Fruit fly (Drosophila melanogaster) whole organism, embryonic: ENCODE data around the gene CG31205.
A peak's percentile ranks its signal among the peaks of the same experiment; 100 is the strongest.

Source experiments
- Adf1 ChIP-seq: fragments of 200-800 bp; sonication (Bioruptor generic); IDR thresholded peaks from 2 replicates; pipeline ENCODE4 v1.3.6; 2022; ENCODE audit warnings: missing biosample characterization, missing genetic modification characterization
- CG11085 ChIP-seq: fragments of 200-800 bp; sonication (Bioruptor generic); IDR thresholded peaks from 2 replicates; pipeline ENCODE4 v1.3.6; 2022; ENCODE audit warnings: missing biosample characterization, missing genetic modification characterization
- CG11504 ChIP-seq: fragments of 200-800 bp; sonication (Bioruptor generic); optimal IDR thresholded peaks from 3 replicates; lab custom pipeline; 2019; ENCODE audit warnings: missing biosample characterization, mild to moderate bottlenecking, missing genetic modification characterization, moderate library complexity
- CG11695 ChIP-seq: fragments of 200-800 bp; sonication (Bioruptor generic); IDR thresholded peaks from 3 replicates; pipeline ENCODE4 v1.3.6; 2022; ENCODE audit warnings: missing biosample characterization, missing genetic modification characterization
- CG13624 ChIP-seq: fragments of 200-800 bp; sonication (Bioruptor generic); optimal IDR thresholded peaks from 2 replicates; lab custom pipeline; 2016; ENCODE audit warnings: missing biosample characterization, missing genetic modification characterization
- CG14860 ChIP-seq: fragments of 200-800 bp; sonication (Bioruptor generic); IDR thresholded peaks from 3 replicates; pipeline ENCODE4 v1.3.6; 2022; ENCODE audit warnings: missing biosample characterization, missing genetic modification characterization; ENCODE audit not compliant: partially characterized antibody
- CG17361 ChIP-seq: fragments of 200-800 bp; sonication (Bioruptor generic); IDR thresholded peaks from 3 replicates; pipeline ENCODE4 v1.3.6; 2022; ENCODE audit warnings: missing biosample characterization, missing genetic modification characterization
- CG2129 ChIP-seq: fragments of 200-800 bp; sonication (Bioruptor generic); IDR thresholded peaks from 2 replicates; pipeline ENCODE4 v1.3.6; 2022; ENCODE audit warnings: missing biosample characterization, missing genetic modification characterization; ENCODE audit not compliant: partially characterized antibody
- CG32772 ChIP-seq: fragments of 200-800 bp; sonication (Bioruptor generic); IDR thresholded peaks from 2 replicates; pipeline ENCODE4 v1.3.6; 2022; ENCODE audit warnings: missing biosample characterization, missing genetic modification characterization
- CG34422 ChIP-seq: fragments of 200-800 bp; sonication (Bioruptor generic); IDR thresholded peaks from 3 replicates; pipeline ENCODE4 v1.3.6; 2022; ENCODE audit warnings: missing biosample characterization, missing genetic modification characterization
- CG3726 ChIP-seq: fragments of 200-800 bp; sonication (Bioruptor generic); IDR thresholded peaks from 3 replicates; pipeline ENCODE4, ENCODE4 v1.3.6; 2022; ENCODE audit warnings: missing biosample characterization, missing genetic modification characterization
- CG8478 ChIP-seq: fragments of >200 bp; optimal IDR thresholded peaks from 2 replicates; lab custom pipeline; 2018
- CG9932 ChIP-seq: fragments of 200-800 bp; sonication (Bioruptor generic); IDR thresholded peaks from 2 replicates; pipeline ENCODE4 v1.3.6; 2022; ENCODE audit warnings: missing biosample characterization, missing genetic modification characterization
- Chrac-16 ChIP-seq: fragments of 200-800 bp; sonication (Bioruptor generic); optimal IDR thresholded peaks from 3 replicates; lab custom pipeline; 2016; ENCODE audit warnings: missing biosample characterization, missing genetic modification characterization
- Dfd ChIP-seq, 2 experiments: fragments of >200 bp; optimal IDR thresholded peaks; 2 replicates each; lab custom pipeline; 2017; ENCODE audit warnings: missing biosample characterization in 2 of 2, missing genetic modification characterization in 2 of 2
- E2f1 ChIP-seq: fragments of 200-800 bp; sonication (Bioruptor generic); IDR thresholded peaks from 2 replicates; pipeline ENCODE4 v1.3.6; 2022; ENCODE audit warnings: missing biosample characterization, missing genetic modification characterization
- Ets65A ChIP-seq: fragments of 200-800 bp; sonication (Bioruptor generic); peaks from one replicate; lab custom pipeline; 2016; ENCODE audit warnings: missing biosample characterization, missing genetic modification characterization
- Ets97D ChIP-seq: fragments of 200-800 bp; sonication (Bioruptor generic); optimal IDR thresholded peaks from 3 replicates; lab custom pipeline; 2016; ENCODE audit warnings: missing biosample characterization, missing genetic modification characterization
- Fer3 ChIP-seq: fragments of 200-800 bp; sonication (Bioruptor generic); optimal IDR thresholded peaks from 2 replicates; lab custom pipeline; 2018; ENCODE audit warnings: missing biosample characterization, mild to moderate bottlenecking, missing genetic modification characterization, moderate library complexity
- Lhr ChIP-seq: fragments of 200-800 bp; sonication (Bioruptor generic); optimal IDR thresholded peaks from 3 replicates; lab custom pipeline; 2017; ENCODE audit warnings: mild to moderate bottlenecking, missing biosample characterization, missing genetic modification reagents, missing genetic modification characterization
- Meics ChIP-seq: fragments of 200-800 bp; sonication (Bioruptor generic); optimal IDR thresholded peaks from 2 replicates; lab custom pipeline; 2017; ENCODE audit warnings: missing biosample characterization, mild to moderate bottlenecking, missing genetic modification characterization
- Mes4 ChIP-seq: fragments of 200-800 bp; sonication (Bioruptor generic); optimal IDR thresholded peaks from 2 replicates; lab custom pipeline; 2016; ENCODE audit warnings: missing biosample characterization, missing genetic modification characterization
- NFAT ChIP-seq: fragments of 200-800 bp; sonication (Bioruptor generic); IDR thresholded peaks from 2 replicates; pipeline ENCODE4 v1.3.6; 2022; ENCODE audit warnings: missing biosample characterization, missing genetic modification characterization
- Spps ChIP-seq: fragments of 200-800 bp; sonication (Bioruptor generic); optimal IDR thresholded peaks from 2 replicates; lab custom pipeline; 2018; ENCODE audit warnings: missing biosample characterization, mild to moderate bottlenecking, missing genetic modification characterization
- cad ChIP-seq: fragments of >200 bp; optimal IDR thresholded peaks from 2 replicates; lab custom pipeline; 2017; ENCODE audit warnings: missing biosample characterization, missing genetic modification characterization
- dpn ChIP-seq, 2 experiments: fragments of 200-800 bp; sonication (Bioruptor generic); optimal IDR thresholded peaks; 3 replicates each; lab custom pipeline; 2016; ENCODE audit warnings: missing biosample characterization in 2 of 2, missing genetic modification characterization in 2 of 2
- dysf ChIP-seq: fragments of 200-800 bp; sonication (Bioruptor generic); IDR thresholded peaks from 3 replicates; pipeline ENCODE4 v1.3.6; 2022; ENCODE audit warnings: missing biosample characterization, missing genetic modification characterization
- en ChIP-seq: fragments of 200-800 bp; sonication (Bioruptor generic); optimal IDR thresholded peaks from 2 replicates; lab custom pipeline; 2016; ENCODE audit warnings: missing biosample characterization, missing genetic modification characterization
- exex ChIP-seq: fragments of 200-800 bp; sonication (Bioruptor generic); optimal IDR thresholded peaks from 4 replicates; lab custom pipeline; 2018; ENCODE audit warnings: missing biosample characterization, mild to moderate bottlenecking, missing genetic modification characterization, moderate library complexity
- fd3F ChIP-seq: fragments of 200-800 bp; sonication (Bioruptor generic); optimal IDR thresholded peaks from 2 replicates; lab custom pipeline; 2018; ENCODE audit warnings: missing biosample characterization, mild to moderate bottlenecking, missing genetic modification characterization, moderate library complexity
- insv ChIP-seq, 2 experiments: fragments of 200-800 bp; sonication (Bioruptor generic); optimal IDR thresholded peaks; 3 replicates each; lab custom pipeline; 2016 to 2018; ENCODE audit warnings: missing biosample characterization in 2 of 2, missing genetic modification characterization in 2 of 2
- jigr1 ChIP-seq: fragments of 200-800 bp; sonication (Bioruptor generic); IDR thresholded peaks from 3 replicates; pipeline ENCODE4 v1.3.6; 2022; ENCODE audit warnings: missing biosample characterization, missing genetic modification characterization
- nau ChIP-seq: fragments of 200-800 bp; sonication (Bioruptor generic); optimal IDR thresholded peaks from 3 replicates; lab custom pipeline; 2017; ENCODE audit warnings: missing biosample characterization, mild to moderate bottlenecking, missing genetic modification characterization, missing genetic modification reagents
- nerfin-2 ChIP-seq: fragments of 200-800 bp; sonication (Bioruptor generic); IDR thresholded peaks from 2 replicates; pipeline ENCODE4 v1.3.6; 2022; ENCODE audit warnings: missing biosample characterization, missing genetic modification characterization; ENCODE audit not compliant: partially characterized antibody
- nom ChIP-seq: fragments of 200-800 bp; sonication (Bioruptor generic); optimal IDR thresholded peaks from 2 replicates; lab custom pipeline; 2017; ENCODE audit warnings: missing biosample characterization, missing genetic modification characterization, mild to moderate bottlenecking, moderate library complexity, missing genetic modification reagents
- otp ChIP-seq: fragments of 200-800 bp; sonication (Bioruptor generic); IDR thresholded peaks from 3 replicates; pipeline ENCODE4, ENCODE4 v1.3.6; 2022; ENCODE audit warnings: missing biosample characterization, missing genetic modification characterization
- pum ChIP-seq: fragments of 200-800 bp; sonication (Bioruptor generic); optimal IDR thresholded peaks from 2 replicates; lab custom pipeline; 2016; ENCODE audit warnings: missing biosample characterization, missing genetic modification characterization
- sr ChIP-seq: fragments of 200-800 bp; sonication (Bioruptor generic); IDR thresholded peaks from 3 replicates; pipeline ENCODE4 v1.3.6; 2022; ENCODE audit warnings: missing biosample characterization, missing genetic modification characterization
- sug ChIP-seq: fragments of 200-800 bp; optimal IDR thresholded peaks from 2 replicates; lab custom pipeline; 2019; ENCODE audit warnings: missing biosample characterization, mild to moderate bottlenecking, missing genetic modification characterization, moderate library complexity
- zen ChIP-seq: fragments of 200-800 bp; sonication (Bioruptor generic); optimal IDR thresholded peaks from 3 replicates; lab custom pipeline; 2018; ENCODE audit warnings: missing biosample characterization, mild to moderate bottlenecking, missing genetic modification characterization, moderate library complexity
- zfh1 ChIP-seq: fragments of 200-800 bp; sonication (Bioruptor generic); IDR thresholded peaks from 3 replicates; pipeline ENCODE4 v1.3.6; 2022; ENCODE audit warnings: missing biosample characterization, missing genetic modification characterization
- zfh2 ChIP-seq: fragments of 200-800 bp; sonication (Bioruptor generic); optimal IDR thresholded peaks from 2 replicates; lab custom pipeline; 2016; ENCODE audit warnings: missing biosample characterization, missing genetic modification characterization

Gene CG31205

dm6 chr3R:20748974-20749373, 17.5 kb downstream of the CG31205 start, which contains the start of gene Prosalpha4T1:
TSS of gene Prosalpha4T1 (minus strand) at chr3R:20749074.
- TF ChIP-seq E2f1 (GFP tag; lab: Robert Waterston, UW): no peak
- TF ChIP-seq exex (tag; lab: Kevin White, UChicago): no peak
- no peak for TF ChIP-seq CG11504 (tag; lab: Kevin White, UChicago)
- no peak for TF ChIP-seq Adf1 (GFP tag; lab: Robert Waterston, UW)
- TF ChIP-seq en (GFP tag; lab: Kevin White, UChicago): no peak
- no peak for TF ChIP-seq otp

DNA sequence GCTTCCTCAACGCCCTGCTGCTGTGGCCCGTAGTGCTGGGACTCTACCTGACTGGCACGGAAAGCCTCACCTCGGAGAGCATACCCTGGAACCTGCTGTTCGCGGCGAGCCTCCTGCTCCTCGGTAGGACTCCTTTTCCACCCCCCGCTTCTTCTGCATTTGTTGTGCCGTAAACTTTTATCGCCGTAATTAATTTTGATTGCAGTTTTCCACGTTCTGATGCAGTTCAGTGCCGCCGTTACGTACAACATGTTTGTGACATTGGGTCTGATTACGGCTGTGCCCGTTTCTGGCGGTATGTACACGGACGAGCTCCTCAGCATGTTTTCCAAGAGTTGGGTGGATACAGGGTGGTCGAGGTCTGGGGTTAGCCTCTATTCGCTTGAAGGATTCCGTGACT, 18.1 kb downstream of the CG31205 start:
- TF ChIP-seq Chrac-16 (GFP tag; lab: Kevin White, UChicago) (no peak), Spps (tag; lab: Kevin White, UChicago) (no peak), zfh2 (GFP tag; lab: Kevin White, UChicago) (no peak), CG11085 (no peak), Ets65A (GFP tag; lab: Kevin White, UChicago) (peak; percentile 92), Meics (GFP tag; lab: Kevin White, UChicago) (no peak), NFAT (no peak), Mes4 (GFP tag; lab: Kevin White, UChicago) (no peak), sug (tag; lab: Kevin White, UChicago) (no peak), CG2129 (GFP tag; lab: Robert Waterston, UW) (no peak), Ets97D (no peak), Lhr (no peak), CG8478 (peak; percentile 9), zfh1 (no peak), CG14860 (GFP tag; lab: Robert Waterston, UW) (no peak), CG34422 (GFP tag; lab: Robert Waterston, UW) (no peak)

DNA sequence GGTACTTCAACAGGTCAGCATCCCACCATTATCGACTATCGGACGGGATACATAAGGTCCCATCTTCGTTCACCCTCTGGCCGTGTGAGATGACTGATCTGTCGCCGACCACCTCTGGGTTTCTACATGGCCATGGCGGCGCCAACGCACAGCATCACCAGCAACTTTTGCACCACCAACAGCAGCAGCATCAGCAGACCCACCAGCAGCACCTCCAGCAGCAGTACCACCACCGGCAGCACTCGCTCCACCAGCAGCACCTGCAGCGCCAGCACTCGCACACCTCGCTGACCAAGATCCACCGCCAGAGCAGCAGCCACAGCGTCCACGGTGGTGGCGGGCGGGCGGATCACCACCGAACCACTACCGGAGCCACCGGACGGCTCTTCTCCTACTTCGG, 23.6 kb downstream of the CG31205 start:
- TF ChIP-seq Dfd (GFP tag; optimal IDR thresholded peaks at IDR 0.05; lab: Kevin White, UChicago): peak in 1 of 2 experiments; percentile 54
- no peak for TF ChIP-seq insv (GFP tag; optimal IDR thresholded peaks at IDR 0.05; lab: Kevin White, UChicago)
- 0 out of 2 replicates have a peak, but pooled peaks have one; percentile 5 for TF ChIP-seq CG32772 (GFP tag; lab: Robert Waterston, UW)
- no peak for TF ChIP-seq dysf
- no peak for TF ChIP-seq pum (GFP tag; lab: Kevin White, UChicago)
- TF ChIP-seq nau: no peak
- 0 out of 2 replicates have a peak, but pooled peaks have one; percentile 13 for TF ChIP-seq CG9932 (GFP tag; lab: Robert Waterston, UW)
- TF ChIP-seq nom (GFP tag; lab: Kevin White, UChicago): no peak
- no peak for TF ChIP-seq CG11695

- TF ChIP-seq zen: no peak
- no peak for TF ChIP-seq CG3726
- no peak for TF ChIP-seq Fer3 (tag; lab: Kevin White, UChicago)
- no peak for TF ChIP-seq dpn (GFP tag; optimal IDR thresholded peaks at IDR 0.05; lab: Kevin White, UChicago)
- no peak for TF ChIP-seq fd3F (GFP tag; lab: Kevin White, UChicago)
- TF ChIP-seq CG17361 (GFP tag; lab: Robert Waterston, UW): no peak
- TF ChIP-seq nerfin-2 (GFP tag; lab: Robert Waterston, UW): no peak
- no peak for TF ChIP-seq cad (GFP tag; lab: Kevin White, UChicago)
- TF ChIP-seq sr (GFP tag; lab: Robert Waterston, UW): no peak
- no peak for TF ChIP-seq jigr1 (GFP tag; lab: Robert Waterston, UW)
- TF ChIP-seq CG13624 (GFP tag; lab: Kevin White, UChicago): no peak
- TF ChIP-seq, all 482 proteins: peak for 0
These were observed 25.0 kb downstream of the CG31205 start, which contains the start of gene Syp for dm6 chr3R:20756429-20756828. TSS of gene Syp (plus strand) at chr3R:20756729.
